Worm (Caenorhabditis elegans) whole organism, L4 larva: ENCODE results near the gene C36C9.4.

Experiments used
- arid-1 ChIP-seq: fragments of 200-800 bp; sonication (Bioruptor generic); conservative IDR thresholded peaks from 2 replicates; pipeline ENCODE4 v1.3.6; 2022; ENCODE audit warnings: missing genetic modification reagents, missing genetic modification characterization, missing compliant biosample characterization
- fos-1 ChIP-seq: fragments of 150-350 bp; optimal IDR thresholded peaks from 2 replicates; lab custom pipeline; 2014; ENCODE audit warnings: missing biosample characterization, missing genetic modification characterization
- hif-1 ChIP-seq, 2 experiments: sonication (generic microtip); optimal IDR thresholded peaks; 2 replicates each; lab custom pipeline; 2016 to 2017; ENCODE audit warnings: missing compliant biosample characterization in 2 of 2, missing genetic modification characterization in 2 of 2, missing genetic modification reagents in 2 of 2, missing genotype in 2 of 2, mild to moderate bottlenecking in 1 of 2
- lir-3 ChIP-seq: sonication (generic microtip); optimal IDR thresholded peaks from 2 replicates; lab custom pipeline; 2016; ENCODE audit warnings: mild to moderate bottlenecking, missing genetic modification characterization, missing compliant biosample characterization
- mxl-3 ChIP-seq: fragments of 200-800 bp; sonication (Bioruptor generic); optimal IDR thresholded peaks from 2 replicates; lab custom pipeline; 2018; ENCODE audit warnings: mild to moderate bottlenecking, missing genetic modification characterization, missing compliant biosample characterization
- pqm-1 ChIP-seq: sonication (generic microtip); optimal IDR thresholded peaks from 2 replicates; lab custom pipeline; 2017; ENCODE audit warnings: missing biosample characterization, missing genetic modification characterization
- saeg-2 ChIP-seq: fragments of 200-800 bp; sonication (Bioruptor generic); IDR thresholded peaks from 2 replicates; pipeline ENCODE4 v1.3.6; 2022; ENCODE audit warnings: missing genetic modification reagents, missing genetic modification characterization, missing compliant biosample characterization
- zag-1 ChIP-seq: fragments of 150-350 bp; optimal IDR thresholded peaks from 2 replicates; lab custom pipeline; 2014; ENCODE audit warnings: missing biosample characterization, missing genetic modification characterization

ce11 chrX:1654146-1654545, 42.6 kb downstream of the C36C9.4 start, which contains the start of gene ZK380.6:
- TF ChIP-seq zag-1 (tag; lab: Kevin White, UChicago) (no peak), fos-1 (tag; lab: Kevin White, UChicago) (no peak), lir-3 (tag; lab: Kevin White, UChicago) (no peak), pqm-1 (tag; lab: Kevin White, UChicago) (no peak), mxl-3 (GFP tag; lab: Kevin White, UChicago) (no peak), saeg-2 (no peak), hif-1 (tag; optimal IDR thresholded peaks at IDR 0.05; lab: Kevin White, UChicago) (no peak), arid-1 (no peak)
